Worm (Caenorhabditis elegans) whole organism, young adult: ENCODE data around the gene F15D4.6.

Experiments
- B0336.3 ChIP-seq: fragments of 200-800 bp; sonication (Bioruptor generic); IDR thresholded peaks from 2 replicates; pipeline ENCODE4 v1.3.6; 2022; ENCODE audit warnings: missing genetic modification characterization, missing compliant biosample characterization
- D2030.7 ChIP-seq: fragments of 200-800 bp; sonication (Bioruptor generic); IDR thresholded peaks from 2 replicates; pipeline ENCODE4 v1.3.6; 2022; ENCODE audit warnings: missing genetic modification reagents, missing genetic modification characterization, missing compliant biosample characterization
- F23B12.7 ChIP-seq: sonication (generic microtip); optimal IDR thresholded peaks from 2 replicates; lab custom pipeline; 2017; ENCODE audit warnings: missing genetic modification characterization, mild to moderate bottlenecking, missing compliant biosample characterization, antibody characterized with exemption, moderate library complexity; ENCODE audit not compliant: insufficient read depth
- F33H1.4 ChIP-seq: fragments of 200-800 bp; sonication (Bioruptor generic); IDR thresholded peaks from 2 replicates; pipeline ENCODE4 v1.3.6; 2022; ENCODE audit warnings: missing genetic modification reagents, missing genetic modification characterization, missing compliant biosample characterization
- T07F8.4 ChIP-seq: sonication (generic microtip); optimal IDR thresholded peaks from 2 replicates; lab custom pipeline; 2016; ENCODE audit warnings: mild to moderate bottlenecking, missing genetic modification characterization, moderate library complexity, missing compliant biosample characterization
- attf-5 ChIP-seq: fragments of 200-800 bp; sonication (Bioruptor generic); optimal IDR thresholded peaks from 2 replicates; lab custom pipeline; 2018; ENCODE audit warnings: mild to moderate bottlenecking, missing genetic modification characterization, missing compliant biosample characterization
- bed-1 ChIP-seq: fragments of 200-800 bp; sonication (Bioruptor generic); IDR thresholded peaks from 2 replicates; pipeline ENCODE4 v1.3.6; 2022; ENCODE audit warnings: missing genetic modification reagents, missing genetic modification characterization, missing compliant biosample characterization
- bed-2 ChIP-seq: fragments of 200-800 bp; sonication (Bioruptor generic); IDR thresholded peaks from 2 replicates; pipeline ENCODE4 v1.3.6; 2022; ENCODE audit warnings: missing genetic modification reagents, missing genetic modification characterization, missing compliant biosample characterization
- dox-1 ChIP-seq: fragments of 200-800 bp; sonication (Bioruptor generic); IDR thresholded peaks from 2 replicates; pipeline ENCODE4 v1.3.6; 2022; ENCODE audit warnings: missing genetic modification reagents, missing genetic modification characterization, missing compliant biosample characterization
- dpff-1 ChIP-seq: sonication (generic microtip); optimal IDR thresholded peaks from 2 replicates; lab custom pipeline; 2017; ENCODE audit warnings: mild to moderate bottlenecking, missing genetic modification characterization, missing compliant biosample characterization
- dpl-1 ChIP-seq: fragments of 150-350 bp; optimal IDR thresholded peaks from 2 replicates; lab custom pipeline; 2014; ENCODE audit warnings: missing biosample characterization, missing genetic modification reagents, missing genetic modification characterization
- efl-1 ChIP-seq: fragments of 150-350 bp; optimal IDR thresholded peaks from 2 replicates; lab custom pipeline; 2014; ENCODE audit warnings: missing biosample characterization, missing genetic modification reagents, missing genetic modification characterization
- ekl-4 ChIP-seq: fragments of 200-800 bp; sonication (Bioruptor generic); IDR thresholded peaks from 2 replicates; pipeline ENCODE4 v1.3.6; 2022; ENCODE audit warnings: missing genetic modification reagents, missing genetic modification characterization, missing compliant biosample characterization
- him-1 ChIP-seq: sonication (generic microtip); optimal IDR thresholded peaks from 2 replicates; lab custom pipeline; 2016; ENCODE audit warnings: missing genotype, missing genetic modification reagents, missing genetic modification characterization, missing compliant biosample characterization
- hmg-1.2 ChIP-seq: fragments of 200-800 bp; sonication (Bioruptor generic); IDR thresholded peaks from 2 replicates; pipeline ENCODE4 v1.3.6; 2022; ENCODE audit warnings: missing genetic modification reagents, missing genetic modification characterization, missing compliant biosample characterization
- let-607 ChIP-seq, 2 experiments: fragments of 200-800 bp in 1 of 2; sonication (Bioruptor generic) in 1 of 2; sonication (generic microtip) in 1 of 2; optimal IDR thresholded peaks; 2 replicates each; lab custom pipeline; 2016 to 2018; ENCODE audit warnings: mild to moderate bottlenecking in 2 of 2, missing compliant biosample characterization in 2 of 2, missing genetic modification characterization in 2 of 2, moderate library complexity in 2 of 2, missing genotype in 1 of 2
- lin-35 ChIP-seq, 3 experiments: fragments of 150-350 bp in 2 of 3; sonication (generic microtip) in 1 of 3; optimal IDR thresholded peaks; 2 replicates each; lab custom pipeline; 2014 to 2018; ENCODE audit warnings: missing biosample characterization in 3 of 3, missing genetic modification characterization in 3 of 3, missing genetic modification reagents in 3 of 3
- lin-54 ChIP-seq: fragments of 200-800 bp; sonication (Bioruptor generic); optimal IDR thresholded peaks from 2 replicates; lab custom pipeline; 2018; ENCODE audit warnings: mild to moderate bottlenecking, missing genetic modification characterization, missing compliant biosample characterization
- lsl-1 ChIP-seq: fragments of 200-800 bp; sonication (Bioruptor generic); optimal IDR thresholded peaks from 2 replicates; lab custom pipeline; 2018; ENCODE audit warnings: mild to moderate bottlenecking, missing genetic modification characterization, moderate library complexity, missing compliant biosample characterization
- madf-6 ChIP-seq: fragments of 200-800 bp; sonication (Bioruptor generic); IDR thresholded peaks from 2 replicates; pipeline ENCODE4 v1.3.6; 2022; ENCODE audit warnings: missing genetic modification reagents, missing genetic modification characterization, missing compliant biosample characterization
- madf-8 ChIP-seq: fragments of 200-800 bp; sonication (Bioruptor generic); conservative IDR thresholded peaks from 2 replicates; pipeline ENCODE4 v1.3.6; 2022; ENCODE audit warnings: missing genetic modification reagents, missing genetic modification characterization, missing compliant biosample characterization
- mcd-1 ChIP-seq: fragments of 200-800 bp; sonication (Bioruptor generic); IDR thresholded peaks from 2 replicates; pipeline ENCODE4 v1.3.6; 2022; ENCODE audit warnings: missing genetic modification reagents, missing genetic modification characterization, missing compliant biosample characterization
- pha-4 ChIP-seq: fragments of 150-350 bp; sonication (generic microtip); optimal IDR thresholded peaks from 2 replicates; lab custom pipeline; 2014; ENCODE audit warnings: missing biosample characterization, missing genetic modification reagents, missing genetic modification characterization
- rcor-1 ChIP-seq: fragments of 200-800 bp; sonication (Bioruptor generic); IDR thresholded peaks from 2 replicates; pipeline ENCODE4 v1.3.6; 2022; ENCODE audit warnings: missing genetic modification reagents, missing genetic modification characterization, missing compliant biosample characterization
- sdz-38 ChIP-seq: sonication (generic microtip); optimal IDR thresholded peaks from 2 replicates; lab custom pipeline; 2016; ENCODE audit warnings: missing genotype, missing genetic modification characterization, missing compliant biosample characterization
- snpc-1.3 ChIP-seq: sonication (generic microtip); optimal IDR thresholded peaks from 2 replicates; lab custom pipeline; 2017; ENCODE audit warnings: missing genetic modification characterization, mild to moderate bottlenecking, missing compliant biosample characterization, antibody characterized with exemption, moderate library complexity, missing genotype, missing genetic modification reagents; ENCODE audit not compliant: insufficient read depth
- snpc-3.4 ChIP-seq: sonication (generic microtip); optimal IDR thresholded peaks from 2 replicates; lab custom pipeline; 2017; ENCODE audit warnings: missing genetic modification characterization, mild to moderate bottlenecking, missing compliant biosample characterization, antibody characterized with exemption, moderate library complexity, missing genotype, missing genetic modification reagents
- snpc-4 ChIP-seq, 5 experiments: fragments of 150-350 bp in 1 of 5; sonication (generic microtip) in 4 of 5; optimal IDR thresholded peaks; 2 replicates each; lab custom pipeline; 2014 to 2018; ENCODE audit warnings: missing genetic modification characterization in 5 of 5, missing biosample characterization in 3 of 5, antibody characterized with exemption in 2 of 5, mild to moderate bottlenecking in 2 of 5, missing compliant biosample characterization in 2 of 5, missing genotype in 2 of 5, moderate library complexity in 2 of 5, missing genetic modification reagents in 1 of 5
- somi-1 ChIP-seq: fragments of 200-800 bp; sonication (Bioruptor generic); optimal IDR thresholded peaks from 2 replicates; lab custom pipeline; 2018; ENCODE audit warnings: mild to moderate bottlenecking, missing genetic modification characterization, missing compliant biosample characterization
- tbp1 ChIP-seq: fragments of 200-800 bp; sonication (Bioruptor generic); optimal IDR thresholded peaks from 2 replicates; lab custom pipeline; 2018; ENCODE audit warnings: mild to moderate bottlenecking, missing genetic modification characterization, missing compliant biosample characterization
- tlf-1 ChIP-seq: fragments of 200-800 bp; sonication (Bioruptor generic); optimal IDR thresholded peaks from 2 replicates; lab custom pipeline; 2018; ENCODE audit warnings: mild to moderate bottlenecking, missing genetic modification characterization, missing compliant biosample characterization
- xnd-1 ChIP-seq: sonication (generic microtip); optimal IDR thresholded peaks from 2 replicates; lab custom pipeline; 2016; ENCODE audit warnings: missing genotype, missing genetic modification reagents, missing genetic modification characterization, missing compliant biosample characterization
- zfh-2 ChIP-seq: fragments of 200-800 bp; sonication (Bioruptor generic); conservative IDR thresholded peaks from 2 replicates; pipeline ENCODE4 v1.3.6; 2022; ENCODE audit warnings: missing genetic modification reagents, missing genetic modification characterization, missing compliant biosample characterization
- zim-3 ChIP-seq: sonication (generic microtip); optimal IDR thresholded peaks from 2 replicates; lab custom pipeline; 2017; ENCODE audit warnings: mild to moderate bottlenecking, missing genetic modification characterization, moderate library complexity, missing compliant biosample characterization
- ztf-18 ChIP-seq: sonication (generic microtip); optimal IDR thresholded peaks from 2 replicates; lab custom pipeline; 2016; ENCODE audit warnings: missing genotype, mild to moderate bottlenecking, missing genetic modification characterization, missing compliant biosample characterization
- ztf-28 ChIP-seq: fragments of 200-800 bp; sonication (Bioruptor generic); IDR thresholded peaks from 2 replicates; pipeline ENCODE4 v1.3.6; 2022; ENCODE audit warnings: missing genetic modification reagents, missing genetic modification characterization, missing compliant biosample characterization

F15D4.6 gene

DNA sequence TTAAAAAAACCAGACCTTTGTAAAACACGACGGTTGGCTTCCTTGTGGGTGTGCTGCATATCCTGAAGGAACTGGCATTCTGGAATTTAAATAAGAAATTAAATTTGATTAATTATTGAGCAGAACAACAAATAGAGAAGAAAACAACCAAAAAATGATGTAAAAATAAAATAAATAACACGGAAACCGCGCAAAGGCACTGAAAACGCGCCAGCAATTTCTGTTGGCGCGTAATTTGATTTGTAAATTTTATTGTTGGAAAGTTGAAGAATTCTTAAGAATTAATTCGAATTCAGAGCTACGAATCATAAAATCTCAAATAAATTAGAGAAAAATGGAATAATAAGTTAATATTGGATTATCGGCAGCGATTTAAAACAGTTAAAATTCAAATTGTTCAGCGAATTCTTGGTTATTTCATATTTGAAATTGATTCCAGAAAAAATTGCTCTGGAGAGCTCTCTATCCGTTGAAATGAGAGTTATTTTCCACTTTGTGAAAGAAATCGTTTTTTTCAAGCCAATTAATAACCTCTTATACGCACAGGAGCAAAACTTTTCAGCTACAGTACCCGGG, 11.1 kb upstream of the F15D4.6 start, which contains the start of gene romo-1:
Gene romo-1 (minus strand): TSS at position 79 of the 576 bp plus-strand sequence.
- TF ChIP-seq snpc-3.4 (tag; lab: Kevin White, UChicago), result peak; percentile 41
- peak; percentile 63 for TF ChIP-seq efl-1
- TF ChIP-seq snpc-4 (GFP tag; optimal IDR thresholded peaks at IDR 0.05; lab: Kevin White, UChicago), result no peak
- peak in 2 of 4 experiments; percentile 36 to 58 for TF ChIP-seq snpc-4 (tag; optimal IDR thresholded peaks at IDR 0.05; lab: Kevin White, UChicago)
- TF ChIP-seq snpc-1.3, result peak; percentile 3
- no peak for TF ChIP-seq zim-3 (tag; lab: Kevin White, UChicago)
- peak; percentile 32 for TF ChIP-seq F33H1.4 (GFP tag; lab: Robert Waterston, UW)
- TF ChIP-seq him-1, result peak; percentile 39
- TF ChIP-seq madf-6 (GFP tag; lab: Robert Waterston, UW), result peak; percentile 55
- no peak for TF ChIP-seq bed-2 (GFP tag; lab: Robert Waterston, UW)
- TF ChIP-seq xnd-1 (tag; lab: Kevin White, UChicago), result peak; percentile 55
- peak; percentile 76 for TF ChIP-seq dpl-1
- 0 out of 2 replicates have a peak, but pooled peaks have one; percentile 27 for TF ChIP-seq rcor-1
- peak; percentile 71 for TF ChIP-seq mcd-1 (GFP tag; lab: Robert Waterston, UW)
- TF ChIP-seq lin-54, result peak; percentile 92
- TF ChIP-seq D2030.7 (GFP tag; lab: Robert Waterston, UW), result peak; percentile 25; the same call in 1 of the 2 replicates
- peak; percentile 92 for TF ChIP-seq ztf-18 (tag; lab: Kevin White, UChicago)
- TF ChIP-seq madf-8 (GFP tag; lab: Robert Waterston, UW), result no peak
- peak; percentile 42 for TF ChIP-seq attf-5 (GFP tag; lab: Kevin White, UChicago)
- peak in 1 of 2 experiments; percentile 29 for TF ChIP-seq let-607 (tag; optimal IDR thresholded peaks at IDR 0.05; lab: Kevin White, UChicago)
- peak; percentile 35 for TF ChIP-seq tlf-1 (GFP tag; lab: Kevin White, UChicago)
- no peak for TF ChIP-seq bed-1 (GFP tag; lab: Robert Waterston, UW)
- peak; percentile 92 for TF ChIP-seq pha-4 (tag; lab: Kevin White, UChicago)
- TF ChIP-seq dox-1 (GFP tag; lab: Robert Waterston, UW), result 0 out of 2 replicates have a peak, but pooled peaks have one; percentile 33
- TF ChIP-seq tbp1 (GFP tag; lab: Kevin White, UChicago), result peak; percentile 7
- TF ChIP-seq ztf-28 (GFP tag; lab: Robert Waterston, UW), result no peak
- peak; percentile 68 for TF ChIP-seq lsl-1 (GFP tag; lab: Kevin White, UChicago)
- TF ChIP-seq F23B12.7 (tag; lab: Kevin White, UChicago), result peak; percentile 42
- TF ChIP-seq sdz-38, result no peak
- no peak for TF ChIP-seq dpff-1 (tag; lab: Kevin White, UChicago)
- no peak for TF ChIP-seq B0336.3
- peak in 1 of 3 experiments; percentile 94 for TF ChIP-seq lin-35 (GFP tag; optimal IDR thresholded peaks at IDR 0.05; lab: Kevin White, UChicago)
- 0 out of 2 replicates have a peak, but pooled peaks have one; percentile 19 for TF ChIP-seq hmg-1.2 (GFP tag; lab: Robert Waterston, UW)

DNA sequence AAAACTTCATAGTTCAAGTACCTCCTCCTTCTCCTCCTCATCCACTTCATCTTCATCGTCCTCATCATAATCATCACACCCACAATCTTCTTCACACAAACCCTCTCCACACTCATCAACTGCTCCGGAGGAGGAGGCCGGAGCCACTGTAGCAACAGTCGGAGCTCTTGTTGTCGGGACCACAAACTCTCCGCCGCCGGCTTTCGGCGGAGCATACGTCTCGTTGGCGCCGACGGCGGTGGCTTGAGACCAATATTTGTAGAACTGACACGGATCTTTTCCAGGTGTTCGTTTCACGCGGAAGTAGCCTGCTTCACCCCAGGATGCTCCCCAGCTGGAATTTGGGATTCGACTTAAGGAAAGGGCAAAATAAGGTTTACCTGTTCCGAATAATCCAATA, 9.4 kb upstream of the F15D4.6 start:
- TF ChIP-seq T07F8.4 (tag; lab: Kevin White, UChicago) (no peak), ekl-4 (GFP tag; lab: Robert Waterston, UW) (no peak), let-607 (tag; optimal IDR thresholded peaks at IDR 0.05; lab: Kevin White, UChicago) (no peak), somi-1 (GFP tag; lab: Kevin White, UChicago) (no peak), zfh-2 (GFP tag; lab: Robert Waterston, UW) (peak; percentile 64; the same call in 1 of the 2 replicates)
